Worm (Caenorhabditis elegans) whole organism, young adult: Measurements from ENCODE around the gene pola-1.

Experiments
- C17E4.6 ChIP-seq: fragments of 200-800 bp; sonication (Bioruptor generic); IDR thresholded peaks from 2 replicates; pipeline ENCODE4 v1.3.6; 2022; ENCODE audit warnings: missing genetic modification reagents, missing genetic modification characterization, missing compliant biosample characterization
- F10E7.11 ChIP-seq: sonication (generic microtip); optimal IDR thresholded peaks from 2 replicates; lab custom pipeline; 2017; ENCODE audit warnings: mild to moderate bottlenecking, missing genetic modification characterization, moderate library complexity, missing compliant biosample characterization
- F37B4.10 ChIP-seq: fragments of 200-800 bp; sonication (Bioruptor generic); IDR thresholded peaks from 2 replicates; pipeline ENCODE4 v1.3.6; 2022; ENCODE audit warnings: missing genetic modification characterization, missing compliant biosample characterization
- T26A5.8 ChIP-seq: sonication (generic microtip); optimal IDR thresholded peaks from 2 replicates; lab custom pipeline; 2016; ENCODE audit warnings: missing genetic modification characterization, missing compliant biosample characterization
- Y95B8A.8 ChIP-seq: fragments of 200-800 bp; sonication (Bioruptor generic); IDR thresholded peaks from 2 replicates; pipeline ENCODE4 v1.3.6; 2022; ENCODE audit warnings: missing genetic modification reagents, missing genetic modification characterization, missing compliant biosample characterization
- atf-7 ChIP-seq: sonication (generic microtip); optimal IDR thresholded peaks from 2 replicates; lab custom pipeline; 2017; ENCODE audit warnings: mild to moderate bottlenecking, missing genetic modification characterization, missing compliant biosample characterization
- lin-26 ChIP-seq: fragments of 200-800 bp; sonication (Bioruptor generic); IDR thresholded peaks from 2 replicates; pipeline ENCODE4 v1.3.6; 2022; ENCODE audit warnings: missing genetic modification reagents, missing genetic modification characterization, missing compliant biosample characterization
- sptf-2 ChIP-seq: fragments of 200-800 bp; sonication (Bioruptor generic); optimal IDR thresholded peaks from 2 replicates; lab custom pipeline; 2018; ENCODE audit warnings: mild to moderate bottlenecking, missing genetic modification characterization, missing compliant biosample characterization
- unc-130 ChIP-seq: sonication (generic microtip); optimal IDR thresholded peaks from 2 replicates; lab custom pipeline; 2016; ENCODE audit warnings: missing genetic modification reagents, missing genetic modification characterization, missing compliant biosample characterization
- unc-62 ChIP-seq: fragments of 150-350 bp; optimal IDR thresholded peaks from 2 replicates; lab custom pipeline; 2014; ENCODE audit warnings: missing biosample characterization, missing genetic modification reagents, missing genetic modification characterization

DNA sequence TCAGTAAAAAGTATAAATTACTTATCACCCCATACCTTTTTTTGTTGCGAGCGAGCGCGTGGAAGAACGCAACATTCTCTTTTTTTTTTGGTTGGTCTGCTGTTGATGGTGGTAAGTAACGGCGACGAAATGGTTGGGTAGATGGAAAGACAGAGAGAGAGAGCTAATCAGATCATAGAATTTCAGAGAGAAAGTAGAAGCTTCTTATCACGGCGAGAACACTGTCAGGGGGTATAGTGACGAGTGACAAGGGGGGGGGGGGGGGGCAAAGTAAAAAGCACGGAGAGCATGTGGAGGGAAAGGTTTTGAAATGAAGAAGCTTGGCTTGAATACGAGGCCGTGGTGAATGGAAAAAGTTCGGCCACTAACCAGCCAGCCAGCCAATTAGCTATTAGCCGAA, 55.1 kb downstream of the pola-1 start:
- TF ChIP-seq lin-26 (no peak), unc-62 (GFP tag; lab: Kevin White, UChicago) (no peak), F37B4.10 (GFP tag; lab: Robert Waterston, UW) (no peak), T26A5.8 (tag; lab: Kevin White, UChicago) (no peak), Y95B8A.8 (GFP tag; lab: Robert Waterston, UW) (no peak), sptf-2 (GFP tag; lab: Kevin White, UChicago) (no peak), unc-130 (GFP tag; lab: Kevin White, UChicago) (no peak), C17E4.6 (GFP tag; lab: Robert Waterston, UW) (no peak), atf-7 (tag; lab: Kevin White, UChicago) (peak; percentile 66), F10E7.11 (tag; lab: Kevin White, UChicago) (no peak)
